Fruit fly (Drosophila melanogaster) whole organism, prepupa: ENCODE data around the gene CG42553.

Experiments used
- CG10669 ChIP-seq: fragments of 200-800 bp; sonication (Bioruptor generic); optimal IDR thresholded peaks from 3 replicates; lab custom pipeline; 2018; ENCODE audit warnings: missing biosample characterization, mild to moderate bottlenecking, missing genetic modification characterization, moderate library complexity
- CG11762 ChIP-seq: fragments of 200-800 bp; sonication (Bioruptor generic); optimal IDR thresholded peaks from 3 replicates; lab custom pipeline; 2016; ENCODE audit warnings: missing biosample characterization, missing genetic modification characterization; ENCODE audit not compliant: insufficient read depth
- CG11902 ChIP-seq: fragments of 200-800 bp; sonication (Bioruptor generic); optimal IDR thresholded peaks from 3 replicates; lab custom pipeline; 2016; ENCODE audit warnings: missing biosample characterization, missing genetic modification characterization
- CG15336 ChIP-seq: fragments of 200-800 bp; sonication (Bioruptor generic); IDR thresholded peaks from 2 replicates; pipeline ENCODE4 v1.3.6; 2022; ENCODE audit warnings: missing biosample characterization, missing genetic modification characterization
- CG16779 ChIP-seq: fragments of 200-800 bp; sonication (Bioruptor generic); optimal IDR thresholded peaks from 3 replicates; lab custom pipeline; 2017; ENCODE audit warnings: missing biosample characterization, mild to moderate bottlenecking, missing genetic modification characterization
- CG3032 ChIP-seq: fragments of 200-800 bp; optimal IDR thresholded peaks from 2 replicates; lab custom pipeline; 2019; ENCODE audit warnings: missing biosample characterization, mild to moderate bottlenecking, missing genetic modification characterization, moderate library complexity
- CG31627 ChIP-seq: fragments of 200-800 bp; sonication (Bioruptor generic); optimal IDR thresholded peaks from 3 replicates; lab custom pipeline; 2016; ENCODE audit warnings: missing biosample characterization, missing genetic modification characterization
- CG32006 ChIP-seq: fragments of 200-800 bp; sonication (Bioruptor generic); optimal IDR thresholded peaks from 3 replicates; lab custom pipeline; 2017; ENCODE audit warnings: missing biosample characterization, mild to moderate bottlenecking, missing genetic modification characterization
- CG34406 ChIP-seq: fragments of 200-800 bp; sonication (Bioruptor generic); optimal IDR thresholded peaks from 3 replicates; lab custom pipeline; 2016; ENCODE audit warnings: missing biosample characterization, missing genetic modification characterization
- CG3919 ChIP-seq: fragments of 200-800 bp; sonication (Bioruptor generic); optimal IDR thresholded peaks from 3 replicates; lab custom pipeline; 2016; ENCODE audit warnings: missing biosample characterization, missing genetic modification characterization
- CG4318 ChIP-seq: fragments of 200-800 bp; sonication (Bioruptor generic); optimal IDR thresholded peaks from 3 replicates; lab custom pipeline; 2017; ENCODE audit warnings: missing biosample characterization, mild to moderate bottlenecking, missing genetic modification characterization
- CG6163 ChIP-seq: fragments of 200-800 bp; sonication (Bioruptor generic); IDR thresholded peaks from 3 replicates; pipeline ENCODE4 v1.3.6; 2022; ENCODE audit warnings: missing biosample characterization, missing genetic modification characterization
- CG6792 ChIP-seq: fragments of 200-800 bp; sonication (Bioruptor generic); optimal IDR thresholded peaks from 3 replicates; lab custom pipeline; 2016; ENCODE audit warnings: missing biosample characterization, missing genetic modification characterization
- CG6808 ChIP-seq: fragments of 200-800 bp; sonication (Bioruptor generic); optimal IDR thresholded peaks from 3 replicates; lab custom pipeline; 2017; ENCODE audit warnings: missing biosample characterization, missing genetic modification characterization, mild to moderate bottlenecking, moderate library complexity, missing genetic modification reagents
- CG6854 ChIP-seq: fragments of 200-800 bp; sonication (Bioruptor generic); optimal IDR thresholded peaks from 2 replicates; lab custom pipeline; 2017; ENCODE audit warnings: missing biosample characterization, mild to moderate bottlenecking, missing genetic modification characterization
- CG7368 ChIP-seq: fragments of 200-800 bp; sonication (Bioruptor generic); optimal IDR thresholded peaks from 3 replicates; lab custom pipeline; 2016; ENCODE audit warnings: missing biosample characterization, missing genetic modification characterization
- CG8119 ChIP-seq: fragments of 200-800 bp; sonication (Bioruptor generic); IDR thresholded peaks from 3 replicates; pipeline ENCODE4 v1.3.6; 2022; ENCODE audit warnings: missing biosample characterization, missing genetic modification characterization
- CG8319 ChIP-seq: fragments of 200-800 bp; sonication (Bioruptor generic); optimal IDR thresholded peaks from 3 replicates; lab custom pipeline; 2016; ENCODE audit warnings: missing biosample characterization, missing genetic modification characterization
- CG8632 ChIP-seq: fragments of 200-800 bp; sonication (Bioruptor generic); optimal IDR thresholded peaks from 3 replicates; lab custom pipeline; 2016; ENCODE audit warnings: missing biosample characterization, missing genetic modification characterization
- CG9139 ChIP-seq: fragments of 200-800 bp; sonication (Bioruptor generic); optimal IDR thresholded peaks from 3 replicates; lab custom pipeline; 2017; ENCODE audit warnings: missing biosample characterization, mild to moderate bottlenecking, missing genetic modification characterization
- Eip78C ChIP-seq: fragments of 200-800 bp; sonication (Bioruptor generic); peaks from one replicate; lab custom pipeline; 2016; ENCODE audit warnings: missing biosample characterization, missing genetic modification characterization
- Ets96B ChIP-seq: fragments of 200-800 bp; optimal IDR thresholded peaks from 2 replicates; lab custom pipeline; 2019; ENCODE audit warnings: missing biosample characterization, mild to moderate bottlenecking, missing genetic modification characterization, moderate library complexity
- Hr38 ChIP-seq: sonication (Bioruptor generic); optimal IDR thresholded peaks from 2 replicates; lab custom pipeline; 2016; ENCODE audit warnings: missing biosample characterization, missing genetic modification characterization
- Hr39 ChIP-seq: fragments of 200-800 bp; sonication (Bioruptor generic); optimal IDR thresholded peaks from 2 replicates; lab custom pipeline; 2016; ENCODE audit warnings: missing biosample characterization, missing genetic modification characterization
- Lpt ChIP-seq: fragments of 200-800 bp; sonication (Bioruptor generic); optimal IDR thresholded peaks from 3 replicates; lab custom pipeline; 2016; ENCODE audit warnings: missing biosample characterization, missing genetic modification characterization
- Met ChIP-seq: fragments of 200-800 bp; sonication (Bioruptor generic); optimal IDR thresholded peaks from 3 replicates; lab custom pipeline; 2016; ENCODE audit warnings: missing biosample characterization, missing genetic modification characterization
- OdsH ChIP-seq: fragments of 200-800 bp; sonication (Bioruptor generic); optimal IDR thresholded peaks from 3 replicates; lab custom pipeline; 2016; ENCODE audit warnings: missing biosample characterization, missing genetic modification characterization
- Smox ChIP-seq: fragments of 200-800 bp; sonication (Bioruptor generic); optimal IDR thresholded peaks from 3 replicates; lab custom pipeline; 2016; ENCODE audit warnings: missing biosample characterization, missing genetic modification characterization
- Sox102F ChIP-seq: fragments of 200-800 bp; sonication (Bioruptor generic); optimal IDR thresholded peaks from 2 replicates; lab custom pipeline; 2016; ENCODE audit warnings: missing biosample characterization, mild to moderate bottlenecking, missing genetic modification characterization
- Sox14 ChIP-seq: fragments of 200-800 bp; sonication (Bioruptor generic); optimal IDR thresholded peaks from 3 replicates; lab custom pipeline; 2016; ENCODE audit warnings: missing biosample characterization, missing genetic modification characterization
- Sox15 ChIP-seq: fragments of 200-800 bp; sonication (Bioruptor generic); optimal IDR thresholded peaks from 3 replicates; lab custom pipeline; 2016; ENCODE audit warnings: missing biosample characterization, missing genetic modification characterization
- achi ChIP-seq: fragments of 200-800 bp; sonication (Bioruptor generic); optimal IDR thresholded peaks from 3 replicates; lab custom pipeline; 2016; ENCODE audit warnings: missing biosample characterization, missing genetic modification characterization
- acj6 ChIP-seq: fragments of 200-800 bp; sonication (Bioruptor generic); optimal IDR thresholded peaks from 3 replicates; lab custom pipeline; 2016; ENCODE audit warnings: missing biosample characterization, missing genetic modification characterization
- dac ChIP-seq: fragments of 200-800 bp; sonication (Bioruptor generic); optimal IDR thresholded peaks from 2 replicates; lab custom pipeline; 2017; ENCODE audit warnings: missing biosample characterization, mild to moderate bottlenecking, missing genetic modification characterization
- dsx ChIP-seq: fragments of 200-800 bp; optimal IDR thresholded peaks from 3 replicates; lab custom pipeline; 2019; ENCODE audit warnings: missing biosample characterization, mild to moderate bottlenecking, missing genetic modification characterization, moderate library complexity; ENCODE audit not compliant: poor library complexity, severe bottlenecking
- eg ChIP-seq: fragments of 200-800 bp; sonication (Bioruptor generic); IDR thresholded peaks from 3 replicates; pipeline ENCODE4 v1.3.6; 2022; ENCODE audit warnings: missing biosample characterization, missing genetic modification characterization
- esn ChIP-seq: fragments of 200-800 bp; sonication (Bioruptor generic); optimal IDR thresholded peaks from 2 replicates; lab custom pipeline; 2016; ENCODE audit warnings: missing biosample characterization, mild to moderate bottlenecking, missing genetic modification characterization, moderate library complexity
- fd59A ChIP-seq: fragments of 200-800 bp; sonication (Bioruptor generic); optimal IDR thresholded peaks from 2 replicates; lab custom pipeline; 2017; ENCODE audit warnings: missing biosample characterization, mild to moderate bottlenecking, missing genetic modification characterization, missing genetic modification reagents
- fd85E ChIP-seq: fragments of 200-800 bp; sonication (Bioruptor generic); optimal IDR thresholded peaks from 3 replicates; lab custom pipeline; 2016; ENCODE audit warnings: missing biosample characterization, missing genetic modification characterization
- fkh ChIP-seq: fragments of 200-800 bp; sonication (Bioruptor generic); optimal IDR thresholded peaks from 3 replicates; lab custom pipeline; 2017; ENCODE audit warnings: missing biosample characterization, mild to moderate bottlenecking, missing genetic modification characterization, moderate library complexity
- lz ChIP-seq: fragments of 200-800 bp; sonication (Bioruptor generic); optimal IDR thresholded peaks from 3 replicates; lab custom pipeline; 2016; ENCODE audit warnings: missing biosample characterization, missing genetic modification characterization
- net ChIP-seq: fragments of 200-800 bp; sonication (Bioruptor generic); optimal IDR thresholded peaks from 3 replicates; lab custom pipeline; 2016; ENCODE audit warnings: missing biosample characterization, missing genetic modification characterization
- pdm3 ChIP-seq: fragments of 200-800 bp; sonication (Bioruptor generic); optimal IDR thresholded peaks from 3 replicates; lab custom pipeline; 2016; ENCODE audit warnings: missing biosample characterization, missing genetic modification characterization
- salr ChIP-seq, 2 experiments: fragments of 200-800 bp; sonication (Bioruptor generic); optimal IDR thresholded peaks; 3 replicates each; lab custom pipeline; 2016 to 2018; ENCODE audit warnings: missing biosample characterization in 2 of 2, missing genetic modification characterization in 2 of 2, mild to moderate bottlenecking in 1 of 2
- spab ChIP-seq: fragments of 200-800 bp; sonication (Bioruptor generic); optimal IDR thresholded peaks from 2 replicates; lab custom pipeline; 2017; ENCODE audit warnings: missing biosample characterization, mild to moderate bottlenecking, missing genetic modification characterization, missing genetic modification reagents
- ss ChIP-seq, 2 experiments: fragments of 200-800 bp; sonication (Bioruptor generic); optimal IDR thresholded peaks; 2 replicates in 1 of 2; 3 replicates in 1 of 2; lab custom pipeline; 2017 to 2018; ENCODE audit warnings: mild to moderate bottlenecking in 2 of 2, missing biosample characterization in 2 of 2, missing genetic modification characterization in 2 of 2, moderate library complexity in 1 of 2
- svp ChIP-seq: fragments of 200-800 bp; sonication (Bioruptor generic); peaks from one replicate; lab custom pipeline; 2016; ENCODE audit warnings: missing biosample characterization, missing genetic modification characterization
- vri ChIP-seq: fragments of 200-800 bp; sonication (Bioruptor generic); optimal IDR thresholded peaks from 3 replicates; lab custom pipeline; 2016; ENCODE audit warnings: missing biosample characterization, mild to moderate bottlenecking, missing genetic modification characterization

The CG42553 gene

DNA sequence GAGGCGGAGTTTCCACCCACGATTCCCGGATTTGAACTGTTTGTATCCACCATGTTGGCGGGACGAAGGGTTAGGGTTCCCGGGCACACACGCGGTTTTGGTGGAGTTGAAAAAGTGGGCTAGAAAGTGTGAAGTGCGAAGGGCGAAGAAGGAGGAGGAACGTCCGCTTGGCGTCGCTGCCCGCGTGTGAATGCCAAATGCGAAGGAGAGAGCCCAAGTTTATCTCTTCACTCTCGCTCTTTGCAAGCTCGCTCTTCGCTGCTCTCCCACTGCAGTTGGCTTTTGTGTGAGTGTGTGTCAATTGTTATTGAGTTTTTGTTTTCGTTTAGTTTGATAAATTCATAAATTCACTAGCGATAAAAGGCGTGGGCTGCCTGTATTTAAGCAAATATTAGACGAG lies 47.0 kb downstream of the CG42553 start (continued):
- TF ChIP-seq fd85E (no peak), eg (GFP tag; lab: Robert Waterston, UW) (peak; percentile 18; the same call in 1 of the 3 replicates), OdsH (GFP tag; lab: Kevin White, UChicago) (no peak), fd59A (no peak), acj6 (no peak), Met (no peak), Sox15 (GFP tag; lab: Kevin White, UChicago) (no peak), spab (GFP tag; lab: Kevin White, UChicago) (no peak), achi (no peak), Eip78C (GFP tag; lab: Kevin White, UChicago) (peak; percentile 37), CG3032 (no peak)
- TF ChIP-seq, all 60 proteins: peak for 7

DNA sequence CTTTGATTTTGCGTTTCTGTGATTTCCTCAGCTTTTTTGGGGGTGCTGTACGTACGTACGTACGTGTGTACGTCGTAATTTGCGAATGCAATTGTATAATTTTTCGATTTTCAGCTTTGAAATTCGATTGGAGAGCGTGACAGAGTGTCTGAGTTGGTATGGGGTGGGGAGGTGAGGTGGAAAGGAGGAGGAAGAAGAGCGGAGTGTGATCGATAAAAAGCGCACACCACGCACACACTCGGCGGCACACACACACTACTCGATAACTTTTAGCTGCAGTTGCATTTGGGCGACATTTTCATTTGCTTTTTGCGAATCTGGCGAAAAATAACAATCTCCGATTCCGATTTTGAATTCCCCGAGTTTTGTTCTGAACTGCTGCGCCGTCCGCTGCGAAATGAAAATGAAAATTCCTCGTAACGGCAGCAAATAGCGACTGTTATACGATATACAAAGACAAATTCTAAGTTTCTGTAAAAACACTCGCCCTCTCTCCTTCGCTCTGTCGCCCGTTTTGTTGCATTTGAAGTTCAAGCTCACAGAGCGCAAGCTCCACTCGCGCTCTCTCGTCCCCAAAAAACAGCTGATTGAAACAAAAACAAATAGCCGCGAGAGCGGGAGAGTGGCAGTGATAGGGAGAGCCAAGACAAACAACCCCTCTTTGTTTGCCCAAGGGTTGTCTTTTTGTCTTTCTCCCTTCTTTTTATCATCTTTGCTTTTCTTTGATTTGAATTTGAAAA lies 47.8 kb downstream of the CG42553 start, which contains the start of gene CG13907:
Gene CG13907 (minus strand): TSS at position 518 of the 740 bp plus-strand sequence.
- TF ChIP-seq svp (no peak), dac (GFP tag; lab: Kevin White, UChicago) (no peak), CG8632 (no peak), CG8119 (GFP tag; lab: Robert Waterston, UW) (no peak), Hr39 (GFP tag; lab: Kevin White, UChicago) (no peak), CG9139 (GFP tag; lab: Kevin White, UChicago) (no peak), lz (no peak), OdsH (GFP tag; lab: Kevin White, UChicago) (no peak), acj6 (no peak), Sox15 (GFP tag; lab: Kevin White, UChicago) (no peak), net (GFP tag; lab: Kevin White, UChicago) (peak; percentile 16), ss (GFP tag; optimal IDR thresholded peaks at IDR 0.05; lab: Kevin White, UChicago) (peak; percentile 1 to 8), vri (no peak), fd85E (no peak), Hr38 (GFP tag; lab: Kevin White, UChicago) (no peak), Lpt (GFP tag; lab: Kevin White, UChicago) (no peak), CG32006 (GFP tag; lab: Kevin White, UChicago) (no peak), CG6792 (GFP tag; lab: Kevin White, UChicago) (no peak), CG34406 (GFP tag; lab: Kevin White, UChicago) (no peak), fd59A (no peak), esn (GFP tag; lab: Kevin White, UChicago) (no peak), spab (GFP tag; lab: Kevin White, UChicago) (no peak), fkh (GFP tag; lab: Kevin White, UChicago) (peak; percentile 65), CG10669 (GFP tag; lab: Kevin White, UChicago) (no peak), CG8319 (no peak), eg (GFP tag; lab: Robert Waterston, UW) (0 out of 3 replicates have a peak, but pooled peaks have one; percentile 13), Smox (no peak), CG6854 (GFP tag; lab: Kevin White, UChicago) (peak; percentile 32), CG6163 (GFP tag; lab: Robert Waterston, UW) (no peak), CG4318 (GFP tag; lab: Kevin White, UChicago) (no peak), achi (no peak), CG11902 (no peak), CG31627 (GFP tag; lab: Kevin White, UChicago) (no peak), CG7368 (GFP tag; lab: Kevin White, UChicago) (no peak), CG11762 (GFP tag; lab: Kevin White, UChicago) (no peak), CG16779 (tag; lab: Kevin White, UChicago) (peak; percentile 39), CG3919 (no peak), Sox14 (GFP tag; lab: Kevin White, UChicago) (peak; percentile 45), pdm3 (GFP tag; lab: Kevin White, UChicago) (no peak), salr (GFP tag; optimal IDR thresholded peaks at IDR 0.05; lab: Kevin White, UChicago) (no peak), Ets96B (tag; lab: Kevin White, UChicago) (no peak), CG6808 (no peak), CG15336 (GFP tag; lab: Robert Waterston, UW) (no peak), dsx (no peak), Sox102F (peak; percentile 30)
